Worm (Caenorhabditis elegans): Measurements from ENCODE around the gene mrpl-42.

DNA sequence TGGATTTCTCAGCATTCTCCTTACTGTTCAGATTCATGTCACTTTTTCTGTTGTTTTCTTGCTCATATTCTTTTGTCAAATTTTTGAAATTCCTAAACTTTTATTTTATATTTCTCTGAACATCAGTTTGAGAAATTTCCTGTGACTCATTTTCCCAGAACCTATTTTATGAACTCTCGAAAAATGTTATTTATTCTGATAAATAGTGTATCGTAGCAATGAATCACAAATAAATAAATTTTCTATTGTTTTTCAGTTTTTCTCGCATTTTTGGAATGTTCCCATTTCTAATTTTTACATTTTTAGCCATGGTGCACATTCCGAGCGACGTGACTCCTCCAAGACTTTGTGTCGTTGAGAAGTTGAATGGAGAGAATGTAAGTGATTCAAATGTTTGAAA is 24.5 kb upstream of the mrpl-42 start, which contains the start of gene nrfl-1:
- TF ChIP-seq unc-62 (GFP tag; optimal IDR thresholded peaks at IDR 0.05 in 1 of 2) = no peak
- no peak for TF ChIP-seq unc-62 (tag; optimal IDR thresholded peaks at IDR 0.05)
- TF ChIP-seq lir-3 (tag; optimal IDR thresholded peaks at IDR 0.05) = no peak
- TF ChIP-seq ceh-82 (tag; optimal IDR thresholded peaks at IDR 0.05) = no peak
- no peak for TF ChIP-seq nhr-28 (tag; optimal IDR thresholded peaks at IDR 0.05)
- no peak for TF ChIP-seq lsy-2 (tag; optimal IDR thresholded peaks at IDR 0.05)
- no peak for TF ChIP-seq dmd-6 (GFP tag; IDR thresholded peaks at IDR 0.05)
- no peak for TF ChIP-seq attf-4 (tag; optimal IDR thresholded peaks at IDR 0.05)
- TF ChIP-seq unc-130 (GFP tag; optimal IDR thresholded peaks at IDR 0.05) = no peak
- TF ChIP-seq nhr-77 (tag; optimal IDR thresholded peaks at IDR 0.05) = no peak

All from whole organism, L4 larva.